Worm (Caenorhabditis elegans) whole organism, mixed stage, embryonic: Measurements from ENCODE around the gene F56A8.3.
A peak's percentile ranks its signal among the peaks of the same experiment; 100 is the strongest.
"Not testable (repeated sequence)": the region's sequence is repeated elsewhere in the genome, so short reads cannot be mapped to it uniquely, and the experiment has no call there.

Source experiments
- M03D4.4 ChIP-seq: sonication (generic microtip); optimal IDR thresholded peaks from 2 replicates; lab custom pipeline; 2017; ENCODE audit warnings: mild to moderate bottlenecking, missing genetic modification characterization, missing compliant biosample characterization
- bed-3 ChIP-seq: fragments of 200-800 bp; sonication (Bioruptor generic); optimal IDR thresholded peaks from 3 replicates; lab custom pipeline; 2018; ENCODE audit warnings: mild to moderate bottlenecking, missing genetic modification characterization, moderate library complexity, missing compliant biosample characterization
- blmp-1 ChIP-seq: fragments of 150-350 bp; optimal IDR thresholded peaks from 2 replicates; lab custom pipeline; 2014; ENCODE audit warnings: missing biosample characterization, missing genetic modification characterization
- ceh-43 ChIP-seq: fragments of 200-800 bp; sonication (Bioruptor generic); optimal IDR thresholded peaks from 2 replicates; lab custom pipeline; 2018; ENCODE audit warnings: mild to moderate bottlenecking, missing genetic modification characterization, moderate library complexity, missing compliant biosample characterization
- ces-1 ChIP-seq: fragments of 150-350 bp; optimal IDR thresholded peaks from 2 replicates; lab custom pipeline; 2014; ENCODE audit warnings: missing biosample characterization, missing genetic modification reagents, missing genetic modification characterization
- cnd-1 ChIP-seq: fragments of 200-800 bp; sonication (Bioruptor generic); optimal IDR thresholded peaks from 2 replicates; lab custom pipeline; 2018; ENCODE audit warnings: mild to moderate bottlenecking, missing genetic modification characterization, missing compliant biosample characterization
- drap-1 ChIP-seq: fragments of 200-800 bp; sonication (Bioruptor generic); optimal IDR thresholded peaks from 3 replicates; lab custom pipeline; 2018; ENCODE audit warnings: mild to moderate bottlenecking, missing genetic modification characterization, missing compliant biosample characterization
- elt-1 ChIP-seq: sonication (generic microtip); optimal IDR thresholded peaks from 2 replicates; lab custom pipeline; 2017; ENCODE audit warnings: missing genetic modification characterization, mild to moderate bottlenecking, missing compliant biosample characterization, antibody characterized with exemption, moderate library complexity, borderline replicate concordance; ENCODE audit not compliant: insufficient read depth
- elt-3 ChIP-seq: fragments of 150-350 bp; optimal IDR thresholded peaks from 2 replicates; lab custom pipeline; 2014; ENCODE audit warnings: missing biosample characterization, missing genetic modification characterization
- flh-1 ChIP-seq: fragments of 200-800 bp; sonication (Bioruptor generic); optimal IDR thresholded peaks from 2 replicates; lab custom pipeline; 2018; ENCODE audit warnings: mild to moderate bottlenecking, missing genetic modification characterization, moderate library complexity, missing compliant biosample characterization
- ham-2 ChIP-seq: fragments of 200-800 bp; sonication (Bioruptor generic); optimal IDR thresholded peaks from 2 replicates; lab custom pipeline; 2018; ENCODE audit warnings: mild to moderate bottlenecking, missing genetic modification characterization, missing compliant biosample characterization
- hlh-1 ChIP-seq: fragments of 150-350 bp; optimal IDR thresholded peaks from 2 replicates; lab custom pipeline; 2014; ENCODE audit warnings: missing biosample characterization, missing genetic modification reagents, missing genetic modification characterization
- lin-13 ChIP-seq: fragments of 150-350 bp; optimal IDR thresholded peaks from 2 replicates; lab custom pipeline; 2014; ENCODE audit warnings: missing biosample characterization, missing genetic modification characterization
- lin-32 ChIP-seq: fragments of 200-800 bp; sonication (Bioruptor generic); optimal IDR thresholded peaks from 2 replicates; lab custom pipeline; 2018; ENCODE audit warnings: mild to moderate bottlenecking, missing genetic modification characterization, missing compliant biosample characterization
- lsy-2 ChIP-seq: fragments of 150-350 bp; optimal IDR thresholded peaks from 2 replicates; lab custom pipeline; 2014; ENCODE audit warnings: missing biosample characterization, missing genetic modification characterization
- mab-5 ChIP-seq: fragments of 150-350 bp; optimal IDR thresholded peaks from 2 replicates; lab custom pipeline; 2014; ENCODE audit warnings: missing biosample characterization, missing genetic modification characterization
- mep-1 ChIP-seq: fragments of 150-350 bp; optimal IDR thresholded peaks from 2 replicates; lab custom pipeline; 2017; ENCODE audit warnings: missing biosample characterization, missing genetic modification reagents, missing genetic modification characterization, inconsistent platforms
- mls-2 ChIP-seq: sonication (generic microtip); optimal IDR thresholded peaks from 2 replicates; lab custom pipeline; 2016; ENCODE audit warnings: mild to moderate bottlenecking, missing genetic modification characterization, moderate library complexity, missing compliant biosample characterization
- nhr-237 ChIP-seq: fragments of 150-350 bp; optimal IDR thresholded peaks from 2 replicates; lab custom pipeline; 2014; ENCODE audit warnings: missing biosample characterization, missing genetic modification characterization
- nhr-28 ChIP-seq: fragments of 150-350 bp; optimal IDR thresholded peaks from 2 replicates; lab custom pipeline; 2014; ENCODE audit warnings: missing biosample characterization, missing genetic modification characterization
- sem-2 ChIP-seq: fragments of 200-800 bp; sonication (Bioruptor generic); optimal IDR thresholded peaks from 2 replicates; lab custom pipeline; 2018; ENCODE audit warnings: mild to moderate bottlenecking, missing genetic modification characterization, missing compliant biosample characterization
- snpc-4 ChIP-seq: fragments of 150-350 bp; optimal IDR thresholded peaks from 2 replicates; lab custom pipeline; 2014; ENCODE audit warnings: missing biosample characterization, missing genetic modification characterization
- sptf-1 ChIP-seq: sonication (generic microtip); optimal IDR thresholded peaks from 2 replicates; lab custom pipeline; 2017; ENCODE audit warnings: mild to moderate bottlenecking, missing genetic modification characterization, moderate library complexity, missing compliant biosample characterization
- tbx-8 ChIP-seq: fragments of 200-800 bp; sonication (Bioruptor generic); optimal IDR thresholded peaks from 2 replicates; lab custom pipeline; 2018; ENCODE audit warnings: mild to moderate bottlenecking, missing genetic modification characterization, moderate library complexity, missing compliant biosample characterization
- unc-120 ChIP-seq: sonication (generic microtip); optimal IDR thresholded peaks from 2 replicates; lab custom pipeline; 2017; ENCODE audit warnings: missing genetic modification characterization, missing compliant biosample characterization; ENCODE audit not compliant: poor library complexity, severe bottlenecking
- unc-39 ChIP-seq: fragments of 150-350 bp; optimal IDR thresholded peaks from 2 replicates; lab custom pipeline; 2014; ENCODE audit warnings: missing biosample characterization, missing genetic modification characterization
- unc-62 ChIP-seq: fragments of 150-350 bp; optimal IDR thresholded peaks from 2 replicates; lab custom pipeline; 2014; ENCODE audit warnings: missing biosample characterization, missing genetic modification reagents, missing genetic modification characterization
- zip-8 ChIP-seq: fragments of 150-350 bp; optimal IDR thresholded peaks from 2 replicates; lab custom pipeline; 2014; ENCODE audit warnings: missing biosample characterization, missing genetic modification characterization

Gene F56A8.3

DNA sequence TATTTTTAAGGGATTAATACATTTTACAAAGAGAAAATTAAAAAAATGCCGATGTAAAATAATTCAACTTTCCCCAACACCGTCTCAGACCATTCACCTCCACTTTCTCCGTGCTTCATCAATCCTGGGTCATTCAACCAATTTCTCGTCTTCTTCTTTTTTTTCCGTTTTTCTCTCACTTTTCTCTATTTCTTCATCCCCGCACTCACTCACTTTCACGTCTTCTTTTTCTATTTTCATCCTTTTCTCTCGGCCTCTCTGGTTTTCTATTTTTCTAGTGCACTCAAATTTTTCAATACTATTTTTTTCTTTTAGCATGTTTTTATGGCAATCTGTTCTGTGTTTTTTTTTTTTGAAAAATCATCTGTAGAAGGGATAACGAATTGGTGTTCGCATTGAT lies 41.0 kb upstream of the F56A8.3 start:
- TF ChIP-seq blmp-1 (peak; percentile 23), mep-1 (tag; lab: Kevin White, UChicago) (no peak), ces-1 (GFP tag; lab: Kevin White, UChicago) (peak; percentile 45)

DNA sequence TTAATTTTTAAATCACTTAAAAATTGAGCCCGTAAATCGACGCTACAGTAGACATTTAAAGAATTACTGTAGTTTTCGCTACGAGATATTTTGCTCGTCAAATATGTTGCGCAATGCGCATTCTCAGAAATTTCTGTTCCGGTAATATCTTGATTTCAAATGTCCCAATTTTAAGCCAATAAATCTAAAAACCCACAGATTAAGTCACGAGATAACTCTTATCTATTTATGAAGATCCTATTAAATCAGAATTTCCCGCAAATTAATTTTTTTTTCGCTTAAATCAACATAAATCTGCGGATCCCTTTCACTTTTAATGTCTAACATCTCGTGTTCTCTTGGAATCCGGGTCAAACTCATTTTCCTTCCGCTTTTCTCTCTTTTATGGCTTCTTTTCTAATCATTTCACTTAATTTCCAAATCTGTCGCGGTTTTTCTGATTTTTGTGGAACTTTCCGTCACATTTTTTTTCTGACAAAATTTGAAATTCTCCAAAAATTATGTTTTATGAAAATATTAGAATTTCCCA lies 40.1 kb upstream of the F56A8.3 start:
- TF ChIP-seq ces-1 (GFP tag; lab: Kevin White, UChicago): no peak
- peak; percentile 32 for TF ChIP-seq elt-1 (tag; lab: Kevin White, UChicago)
- peak; percentile 61 for TF ChIP-seq blmp-1

- TF ChIP-seq M03D4.4 (tag; lab: Kevin White, UChicago): no peak
- no peak for TF ChIP-seq cnd-1 (tag; lab: Kevin White, UChicago)
- TF ChIP-seq zip-8: no peak
- TF ChIP-seq, all 35 proteins: peak for 0
Measured at ce11 chrIII:13222772-13223171, 33.9 kb upstream of the F56A8.3 start, which contains the start of gene Y43F4A.1. TSS of gene Y43F4A.1 (plus strand) at chrIII:13223072.

- TF ChIP-seq ces-1 (GFP tag; lab: Kevin White, UChicago): no peak
- peak; percentile 3 for TF ChIP-seq unc-120
- TF ChIP-seq snpc-4 (tag; lab: Kevin White, UChicago): no peak
- TF ChIP-seq nhr-28: no peak
- TF ChIP-seq mab-5 (tag; lab: Kevin White, UChicago): no peak
- no peak for TF ChIP-seq flh-1 (GFP tag; lab: Kevin White, UChicago)
- no peak for TF ChIP-seq tbx-8 (GFP tag; lab: Kevin White, UChicago)
- TF ChIP-seq M03D4.4 (tag; lab: Kevin White, UChicago): peak; percentile 15
- TF ChIP-seq bed-3 (GFP tag; lab: Kevin White, UChicago): no peak
- no peak for TF ChIP-seq unc-39 (tag; lab: Kevin White, UChicago)
- TF ChIP-seq ceh-43 (GFP tag; lab: Kevin White, UChicago): no peak
- TF ChIP-seq sptf-1: no peak
- TF ChIP-seq ham-2 (GFP tag; lab: Kevin White, UChicago): peak; percentile 3
Measured at ce11 chrIII:13224395-13224794, 32.3 kb upstream of the F56A8.3 start.

- no peak for TF ChIP-seq unc-62
- no peak for TF ChIP-seq nhr-237 (tag; lab: Kevin White, UChicago)
- TF ChIP-seq unc-39 (tag; lab: Kevin White, UChicago): no peak
- no peak for TF ChIP-seq zip-8
- TF ChIP-seq tbx-8 (GFP tag; lab: Kevin White, UChicago): peak; percentile 23
- no peak for TF ChIP-seq nhr-28
- peak; percentile 40 for TF ChIP-seq unc-120
- peak; percentile 57 for TF ChIP-seq sem-2 (GFP tag; lab: Kevin White, UChicago)
- peak; percentile 11 for TF ChIP-seq bed-3 (GFP tag; lab: Kevin White, UChicago)
- TF ChIP-seq lin-13 (tag; lab: Kevin White, UChicago): no peak
- TF ChIP-seq M03D4.4 (tag; lab: Kevin White, UChicago): peak; percentile 83
- peak; percentile 60 for TF ChIP-seq drap-1 (GFP tag; lab: Kevin White, UChicago)
- peak; percentile 35 for TF ChIP-seq mls-2 (tag; lab: Kevin White, UChicago)
- TF ChIP-seq sptf-1: peak; percentile 79
- TF ChIP-seq lin-32 (GFP tag; lab: Kevin White, UChicago): peak; percentile 51
- peak; percentile 82 for TF ChIP-seq cnd-1 (tag; lab: Kevin White, UChicago)
- TF ChIP-seq ham-2 (GFP tag; lab: Kevin White, UChicago): peak; percentile 40
Measured at ce11 chrIII:13225019-13225418, 31.7 kb upstream of the F56A8.3 start.

DNA sequence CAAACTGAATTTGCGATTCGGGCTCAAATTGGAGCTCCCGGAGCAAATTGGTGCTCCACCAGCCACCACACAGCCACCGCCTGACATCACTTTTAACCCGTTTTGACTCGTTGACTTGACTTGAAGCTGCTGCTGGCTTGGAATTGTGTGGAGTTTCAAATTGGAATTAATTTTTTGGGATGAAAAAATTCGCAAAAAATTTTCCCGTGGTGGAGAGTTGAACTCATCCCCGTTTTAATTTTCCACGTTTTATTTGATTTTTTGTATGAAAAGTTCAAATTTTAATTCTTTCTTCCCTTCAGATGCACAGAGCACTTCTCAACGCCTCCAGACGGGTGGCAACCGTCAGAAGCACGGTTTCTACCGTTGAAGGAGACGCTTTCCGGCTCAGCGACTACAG lies 11.4 kb upstream of the F56A8.3 start, which contains the start of gene Y43F4A.4:
TSS of gene Y43F4A.4 (plus strand) at position 301 of the 400 bp plus-strand sequence.
- not testable (repeated sequence) for TF ChIP-seq snpc-4 (tag; lab: Kevin White, UChicago); unc-62; ces-1 (GFP tag; lab: Kevin White, UChicago)

DNA sequence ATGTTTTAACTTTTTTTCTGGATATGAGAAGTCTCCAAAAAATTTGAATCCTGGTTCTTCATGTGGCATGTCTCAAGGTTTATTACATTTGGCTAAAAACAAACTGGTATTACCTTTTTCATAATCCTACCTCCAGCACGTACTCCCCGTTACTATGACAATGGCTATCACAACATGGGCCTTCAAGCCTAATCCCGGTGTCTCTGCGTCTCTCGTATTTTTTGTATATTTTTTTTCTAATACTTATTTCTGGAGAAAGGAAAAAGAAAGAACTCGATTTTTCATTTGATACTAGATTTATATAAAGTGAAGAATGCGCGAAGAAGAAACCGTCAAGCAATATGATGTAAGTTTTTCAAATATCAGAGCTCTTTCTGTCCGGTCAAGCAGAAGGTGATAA lies 10.4 kb upstream of the F56A8.3 start, which contains the start of gene anoh-1:
TSS of gene anoh-1 (plus strand) at position 301 of the 400 bp plus-strand sequence.
- no peak for TF ChIP-seq snpc-4 (tag; lab: Kevin White, UChicago)
- no peak for TF ChIP-seq ceh-43 (GFP tag; lab: Kevin White, UChicago)
- no peak for TF ChIP-seq zip-8
- no peak for TF ChIP-seq elt-3 (tag; lab: Kevin White, UChicago)
- TF ChIP-seq lsy-2 (tag; lab: Kevin White, UChicago): no peak
- no peak for TF ChIP-seq nhr-28
- TF ChIP-seq M03D4.4 (tag; lab: Kevin White, UChicago): no peak
- TF ChIP-seq drap-1 (GFP tag; lab: Kevin White, UChicago): no peak
- TF ChIP-seq ham-2 (GFP tag; lab: Kevin White, UChicago): no peak
- TF ChIP-seq mab-5 (tag; lab: Kevin White, UChicago): no peak
- TF ChIP-seq lin-13 (tag; lab: Kevin White, UChicago): no peak
- no peak for TF ChIP-seq unc-39 (tag; lab: Kevin White, UChicago)
- TF ChIP-seq unc-62: no peak
- TF ChIP-seq blmp-1: no peak
- no peak for TF ChIP-seq lin-32 (GFP tag; lab: Kevin White, UChicago)
- no peak for TF ChIP-seq nhr-237 (tag; lab: Kevin White, UChicago)
- TF ChIP-seq hlh-1 (tag; lab: Kevin White, UChicago): no peak
- no peak for TF ChIP-seq mls-2 (tag; lab: Kevin White, UChicago)
- no peak for TF ChIP-seq tbx-8 (GFP tag; lab: Kevin White, UChicago)
- no peak for TF ChIP-seq sptf-1
